Worm (Caenorhabditis elegans) whole organism, L4/young adult: ENCODE measurements around the gene srx-77.

Experiments
- W03F9.2 ChIP-seq: fragments of 150-350 bp; optimal IDR thresholded peaks from 2 replicates; lab custom pipeline; 2014; ENCODE audit warnings: missing biosample characterization, missing genetic modification characterization
- him-1 ChIP-seq: sonication (generic microtip); optimal IDR thresholded peaks from 2 replicates; lab custom pipeline; 2016; ENCODE audit warnings: missing genotype, missing genetic modification reagents, missing genetic modification characterization, missing compliant biosample characterization

DNA sequence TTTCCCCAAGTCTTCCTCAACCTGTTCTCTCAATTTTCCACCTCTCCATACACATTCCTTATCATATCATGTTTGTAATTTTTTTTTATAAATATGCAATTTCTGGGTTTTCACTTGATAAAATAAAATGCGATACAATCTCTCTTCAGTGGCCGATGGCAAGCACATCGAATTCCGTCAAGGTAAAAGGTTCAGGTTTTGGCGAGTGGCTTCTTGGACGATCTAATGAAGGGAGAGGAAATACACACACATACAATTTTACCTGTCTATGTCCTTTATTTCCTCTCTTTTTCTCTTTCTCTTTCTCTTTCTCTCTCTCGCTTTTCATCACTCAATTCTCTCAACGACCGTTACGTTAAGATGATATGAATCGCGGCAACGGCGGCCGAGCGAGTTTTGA is 17.1 kb downstream of the srx-77 start:
- TF ChIP-seq W03F9.2 (tag; lab: Kevin White, UChicago), result no peak
- TF ChIP-seq him-1 (tag; lab: Kevin White, UChicago), result no peak
